Fruit fly (Drosophila melanogaster): ENCODE measurements around the gene Hpr1.

The Hpr1 gene

dm6 chr3R:5789025-5789953, 32.0 kb downstream of the Hpr1 start, which contains the start of the genes Hat1 and Rpn5:
TSS of gene Hat1 (minus strand) at chr3R:5789384.
TSS of gene Rpn5 (plus strand) at chr3R:5789493.
- TF ChIP-seq Eip78C (GFP tag), result peak; percentile 94
- TF ChIP-seq pdm3 (GFP tag; optimal IDR thresholded peaks at IDR 0.05), result peak; percentile 90
- TF ChIP-seq CG11294 (GFP tag; IDR thresholded peaks at IDR 0.05), result peak; percentile 52; the same call in 1 of the 2 replicates
- no peak for TF ChIP-seq fkh (GFP tag; optimal IDR thresholded peaks at IDR 0.05)
- TF ChIP-seq topi (GFP tag; optimal IDR thresholded peaks at IDR 0.05), result peak; percentile 91
- no peak for TF ChIP-seq CG6854 (GFP tag; optimal IDR thresholded peaks at IDR 0.05)
- peak; percentile 67 for TF ChIP-seq net (GFP tag; optimal IDR thresholded peaks at IDR 0.05)
- TF ChIP-seq Hr39 (GFP tag; optimal IDR thresholded peaks at IDR 0.05), result peak; percentile 92
- TF ChIP-seq CG6163 (GFP tag; IDR thresholded peaks at IDR 0.05), result 0 out of 3 replicates have a peak, but pooled peaks have one; percentile 23
- TF ChIP-seq dac (GFP tag; optimal IDR thresholded peaks at IDR 0.05), result peak; percentile 48
- TF ChIP-seq OdsH (GFP tag; optimal IDR thresholded peaks at IDR 0.05), result peak; percentile 92
- peak; percentile 65 for TF ChIP-seq CG6808 (GFP tag; optimal IDR thresholded peaks at IDR 0.05)
- TF ChIP-seq fd85E (GFP tag; optimal IDR thresholded peaks at IDR 0.05), result peak; percentile 72
- TF ChIP-seq CG10631 (GFP tag; optimal IDR thresholded peaks at IDR 0.05), result peak; percentile 92
- TF ChIP-seq Eip75B (GFP tag; optimal IDR thresholded peaks at IDR 0.05), result peak; percentile 92
- TF ChIP-seq fd59A (GFP tag; optimal IDR thresholded peaks at IDR 0.05), result peak; percentile 71
- peak; percentile 77 for TF ChIP-seq CG8632 (GFP tag; optimal IDR thresholded peaks at IDR 0.05)
- TF ChIP-seq eg (GFP tag; IDR thresholded peaks at IDR 0.05), result peak; percentile 61; the same call in 2 of the 3 replicates
- TF ChIP-seq CG34406 (GFP tag; optimal IDR thresholded peaks at IDR 0.05), result peak; percentile 76
- peak; percentile 59 for TF ChIP-seq Gug (GFP tag; IDR thresholded peaks at IDR 0.05)
- peak; percentile 67 for TF ChIP-seq CG3032 (tag; optimal IDR thresholded peaks at IDR 0.05)
- peak; percentile 92 for TF ChIP-seq cyc (GFP tag; optimal IDR thresholded peaks at IDR 0.05)
- TF ChIP-seq Ets21C (GFP tag; optimal IDR thresholded peaks at IDR 0.05), result peak; percentile 90
- TF ChIP-seq acj6 (GFP tag; optimal IDR thresholded peaks at IDR 0.05), result peak; percentile 87
- TF ChIP-seq spab (GFP tag; optimal IDR thresholded peaks at IDR 0.05), result peak; percentile 46
- TF ChIP-seq Smox (GFP tag; optimal IDR thresholded peaks at IDR 0.05), result peak; percentile 89
- peak; percentile 92 for TF ChIP-seq esn (GFP tag; optimal IDR thresholded peaks at IDR 0.05)
- no peak for TF ChIP-seq CG16779 (tag; optimal IDR thresholded peaks at IDR 0.05)
- peak; percentile 59 for TF ChIP-seq Blimp-1 (GFP tag; optimal IDR thresholded peaks at IDR 0.05)
- TF ChIP-seq dsx (GFP tag; optimal IDR thresholded peaks at IDR 0.05; ENCODE audit: poor library complexity, severe bottlenecking), result peak; percentile 51
- peak; percentile 92 for TF ChIP-seq lz (GFP tag; optimal IDR thresholded peaks at IDR 0.05)
- peak; percentile 91 for TF ChIP-seq Sox14 (GFP tag; optimal IDR thresholded peaks at IDR 0.05)
- peak; percentile 77 for TF ChIP-seq vri (GFP tag; optimal IDR thresholded peaks at IDR 0.05)
- peak; percentile 81 for TF ChIP-seq CG11902 (GFP tag; optimal IDR thresholded peaks at IDR 0.05)
- TF ChIP-seq CG8119 (GFP tag; IDR thresholded peaks at IDR 0.05), result peak; percentile 48; the same call in 2 of the 3 replicates
- TF ChIP-seq CG4318 (GFP tag; optimal IDR thresholded peaks at IDR 0.05), result peak; percentile 64
- peak; percentile 86 for TF ChIP-seq CG6792 (GFP tag; optimal IDR thresholded peaks at IDR 0.05)
- no peak for TF ChIP-seq CG10669 (GFP tag; optimal IDR thresholded peaks at IDR 0.05)
- TF ChIP-seq CG8319 (GFP tag; optimal IDR thresholded peaks at IDR 0.05), result peak; percentile 72
- peak; percentile 59 for TF ChIP-seq Lpt (GFP tag; optimal IDR thresholded peaks at IDR 0.05)
- peak; percentile 92 for TF ChIP-seq svp (GFP tag)
- peak; percentile 94 for TF ChIP-seq achi (GFP tag; optimal IDR thresholded peaks at IDR 0.05)
- peak; percentile 41; the same call in 1 of the 2 replicates for TF ChIP-seq CG15336 (GFP tag; IDR thresholded peaks at IDR 0.05)
- TF ChIP-seq Hr4 (GFP tag; optimal IDR thresholded peaks at IDR 0.05), result peak; percentile 89
- TF ChIP-seq Sox102F (GFP tag; optimal IDR thresholded peaks at IDR 0.05), result peak; percentile 87
- TF ChIP-seq CG31627 (GFP tag; optimal IDR thresholded peaks at IDR 0.05), result peak; percentile 94
- TF ChIP-seq Sox15 (GFP tag; optimal IDR thresholded peaks at IDR 0.05), result peak; percentile 83
- TF ChIP-seq CG6276 (GFP tag; optimal IDR thresholded peaks at IDR 0.05), result no peak
- peak; percentile 8 for TF ChIP-seq CG9139 (GFP tag; optimal IDR thresholded peaks at IDR 0.05)
- peak; percentile 30 for TF ChIP-seq Hr38 (GFP tag; optimal IDR thresholded peaks at IDR 0.05)

Data from whole organism, prepupa.